Worm (Caenorhabditis elegans) whole organism, L2 larva: ENCODE data around the gene K10D11.4.

Experiments used
- ama-1 ChIP-seq: fragments of 150-350 bp; optimal IDR thresholded peaks from 2 replicates; lab custom pipeline; 2018; ENCODE audit warnings: inconsistent platforms
- blmp-1 ChIP-seq: sonication (generic microtip); optimal IDR thresholded peaks from 2 replicates; lab custom pipeline; 2017; ENCODE audit warnings: missing genetic modification characterization, mild to moderate bottlenecking, missing compliant biosample characterization, antibody characterized with exemption, moderate library complexity; ENCODE audit not compliant: insufficient read depth
- ceh-16 ChIP-seq: fragments of 150-350 bp; optimal IDR thresholded peaks from 2 replicates; lab custom pipeline; 2014; ENCODE audit warnings: missing biosample characterization, missing genetic modification characterization
- elt-1 ChIP-seq: fragments of 150-350 bp; optimal IDR thresholded peaks from 2 replicates; lab custom pipeline; 2014; ENCODE audit warnings: missing biosample characterization, missing genetic modification characterization
- elt-3 ChIP-seq: sonication (generic microtip); optimal IDR thresholded peaks from 2 replicates; lab custom pipeline; 2017; ENCODE audit warnings: missing biosample characterization, missing genetic modification characterization
- unc-55 ChIP-seq: fragments of 150-350 bp; sonication (generic microtip); optimal IDR thresholded peaks from 3 replicates; lab custom pipeline; 2014; ENCODE audit warnings: missing biosample characterization, missing genetic modification reagents, missing genetic modification characterization
- unc-62 ChIP-seq: fragments of 150-350 bp; optimal IDR thresholded peaks from 2 replicates; lab custom pipeline; 2014; ENCODE audit warnings: missing biosample characterization, missing genetic modification reagents, missing genetic modification characterization

ce11 chrIV:13038888-13039287, 44.6 kb upstream of the K10D11.4 start, which contains the start of gene F49E11.2:
- no peak for TF ChIP-seq blmp-1
- TF ChIP-seq unc-55: no peak
- no peak for TF ChIP-seq elt-3 (tag; lab: Kevin White, UChicago)
- TF ChIP-seq ceh-16: no peak
- TF ChIP-seq elt-1 (tag; lab: Kevin White, UChicago): no peak
- TF ChIP-seq unc-62: no peak
- no peak for TF ChIP-seq ama-1
